Worm (Caenorhabditis elegans) whole organism, L2 larva: Measurements from ENCODE around the gene gyf-1.

ENCODE experiments used
- blmp-1 ChIP-seq: sonication (generic microtip); optimal IDR thresholded peaks from 2 replicates; lab custom pipeline; 2017; ENCODE audit warnings: missing genetic modification characterization, mild to moderate bottlenecking, missing compliant biosample characterization, antibody characterized with exemption, moderate library complexity; ENCODE audit not compliant: insufficient read depth
- egl-27 ChIP-seq: sonication (generic microtip); optimal IDR thresholded peaks from 3 replicates; lab custom pipeline; 2017; ENCODE audit warnings: missing biosample characterization, missing genetic modification reagents, missing genetic modification characterization
- nhr-23 ChIP-seq: fragments of 150-350 bp; optimal IDR thresholded peaks from 2 replicates; lab custom pipeline; 2014; ENCODE audit warnings: missing biosample characterization, missing genetic modification reagents, missing genetic modification characterization
- nhr-237 ChIP-seq: fragments of 150-350 bp; optimal IDR thresholded peaks from 2 replicates; lab custom pipeline; 2014; ENCODE audit warnings: missing biosample characterization, missing genetic modification characterization
- nhr-6 ChIP-seq: fragments of 150-350 bp; optimal IDR thresholded peaks from 2 replicates; lab custom pipeline; 2014; ENCODE audit warnings: missing biosample characterization, missing genetic modification characterization

DNA sequence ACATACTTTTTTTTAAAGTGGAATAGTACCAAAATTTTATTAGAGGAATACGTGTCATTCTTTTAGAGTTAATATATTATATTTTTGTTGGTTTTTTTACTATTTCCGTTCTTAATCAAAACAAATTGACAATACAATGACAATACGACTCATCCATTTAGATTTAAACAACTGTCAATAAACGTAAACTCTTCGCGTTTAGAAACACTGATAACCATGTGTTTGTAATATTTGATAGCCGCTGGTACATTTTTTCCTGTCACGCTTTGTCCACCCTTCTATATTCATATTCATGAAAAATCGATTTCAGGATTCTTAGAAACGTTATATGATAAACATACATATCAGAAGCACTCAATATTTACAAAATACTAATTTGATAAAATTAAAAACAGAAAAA, 20.2 kb upstream of the gyf-1 start:
- TF ChIP-seq egl-27 (no peak), blmp-1 (tag; lab: Kevin White, UChicago) (no peak), nhr-23 (tag; lab: Kevin White, UChicago) (no peak), nhr-237 (tag; lab: Kevin White, UChicago) (no peak), nhr-6 (no peak)
